Worm (Caenorhabditis elegans) whole organism, mixed stage, embryonic: ENCODE data around the gene immp-1.

Experiments
- hlh-1 ChIP-seq: fragments of 150-350 bp; optimal IDR thresholded peaks from 2 replicates; lab custom pipeline; 2014; ENCODE audit warnings: missing biosample characterization, missing genetic modification reagents, missing genetic modification characterization
- lin-32 ChIP-seq: fragments of 200-800 bp; sonication (Bioruptor generic); optimal IDR thresholded peaks from 2 replicates; lab custom pipeline; 2018; ENCODE audit warnings: mild to moderate bottlenecking, missing genetic modification characterization, missing compliant biosample characterization
- mab-5 ChIP-seq: fragments of 150-350 bp; optimal IDR thresholded peaks from 2 replicates; lab custom pipeline; 2014; ENCODE audit warnings: missing biosample characterization, missing genetic modification characterization
- nhr-12 ChIP-seq: fragments of 150-350 bp; optimal IDR thresholded peaks from 2 replicates; lab custom pipeline; 2014; ENCODE audit warnings: missing biosample characterization, missing genetic modification characterization
- nhr-76 ChIP-seq: sonication (generic microtip); optimal IDR thresholded peaks from 2 replicates; lab custom pipeline; 2017; ENCODE audit warnings: missing biosample characterization, missing genetic modification characterization
- pha-4 ChIP-seq: fragments of 150-350 bp; optimal IDR thresholded peaks from 2 replicates; lab custom pipeline; 2018; ENCODE audit warnings: missing biosample characterization, missing genetic modification reagents, missing genetic modification characterization
- sem-2 ChIP-seq: fragments of 200-800 bp; sonication (Bioruptor generic); optimal IDR thresholded peaks from 2 replicates; lab custom pipeline; 2018; ENCODE audit warnings: mild to moderate bottlenecking, missing genetic modification characterization, missing compliant biosample characterization
- snpc-4 ChIP-seq: fragments of 150-350 bp; optimal IDR thresholded peaks from 2 replicates; lab custom pipeline; 2014; ENCODE audit warnings: missing biosample characterization, missing genetic modification characterization
- unc-39 ChIP-seq: fragments of 150-350 bp; optimal IDR thresholded peaks from 2 replicates; lab custom pipeline; 2014; ENCODE audit warnings: missing biosample characterization, missing genetic modification characterization
- unc-62 ChIP-seq: fragments of 150-350 bp; optimal IDR thresholded peaks from 2 replicates; lab custom pipeline; 2014; ENCODE audit warnings: missing biosample characterization, missing genetic modification reagents, missing genetic modification characterization

ce11 chrIII:11732056-11732455, 42.7 kb upstream of the immp-1 start, which contains the start of gene Y41C4A.21:
- TF ChIP-seq unc-62 (GFP tag; lab: Kevin White, UChicago), result no peak
- TF ChIP-seq snpc-4, result no peak
- TF ChIP-seq mab-5 (tag; lab: Kevin White, UChicago), result no peak
- TF ChIP-seq nhr-76 (tag; lab: Kevin White, UChicago), result no peak
- no peak for TF ChIP-seq hlh-1 (tag; lab: Kevin White, UChicago)
- no peak for TF ChIP-seq sem-2 (GFP tag; lab: Kevin White, UChicago)
- TF ChIP-seq nhr-12, result no peak
- no peak for TF ChIP-seq lin-32 (GFP tag; lab: Kevin White, UChicago)
- no peak for TF ChIP-seq unc-39 (tag; lab: Kevin White, UChicago)
- no peak for TF ChIP-seq pha-4 (tag; lab: Kevin White, UChicago)
